Worm (Caenorhabditis elegans) whole organism, L1 larva: ENCODE results near the gene sma-3.
A peak's percentile ranks its signal among the peaks of the same experiment; 100 is the strongest.

Experiments
- C04F5.9 ChIP-seq: sonication (generic microtip); optimal IDR thresholded peaks from 2 replicates; lab custom pipeline; 2016; ENCODE audit warnings: missing genetic modification characterization, missing compliant biosample characterization
- C16A3.4 ChIP-seq: fragments of 150-350 bp; optimal IDR thresholded peaks from 2 replicates; lab custom pipeline; 2014; ENCODE audit warnings: missing biosample characterization, missing genetic modification characterization
- F16B12.6 ChIP-seq: fragments of 150-350 bp; optimal IDR thresholded peaks from 2 replicates; lab custom pipeline; 2014; ENCODE audit warnings: missing biosample characterization, missing genetic modification characterization
- Y116A8C.19 ChIP-seq: sonication (generic microtip); optimal IDR thresholded peaks from 2 replicates; lab custom pipeline; 2016; ENCODE audit warnings: missing compliant biosample characterization, missing genetic modification characterization, borderline replicate concordance
- ama-1 ChIP-seq: fragments of 150-350 bp; optimal IDR thresholded peaks from 2 replicates; lab custom pipeline; 2014
- ceh-82 ChIP-seq, 3 experiments: fragments of 150-350 bp in 1 of 3; sonication (generic microtip) in 2 of 3; optimal IDR thresholded peaks; 2 replicates each; lab custom pipeline; 2014 to 2017; ENCODE audit warnings: missing biosample characterization in 3 of 3, missing genetic modification characterization in 3 of 3
- ceh-90 ChIP-seq: sonication (generic microtip); optimal IDR thresholded peaks from 2 replicates; lab custom pipeline; 2016; ENCODE audit warnings: missing genetic modification characterization, missing compliant biosample characterization
- dpl-1 ChIP-seq, 3 experiments: fragments of 150-350 bp in 2 of 3; sonication (generic microtip) in 1 of 3; optimal IDR thresholded peaks; 2 replicates each; lab custom pipeline; 2014 to 2017; ENCODE audit warnings: missing biosample characterization in 3 of 3, missing genetic modification characterization in 3 of 3, missing genetic modification reagents in 3 of 3
- dsc-1 ChIP-seq: sonication (generic microtip); optimal IDR thresholded peaks from 2 replicates; lab custom pipeline; 2016; ENCODE audit warnings: mild to moderate bottlenecking, missing genetic modification characterization, missing compliant biosample characterization
- efl-1 ChIP-seq, 4 experiments: fragments of 150-350 bp; optimal IDR thresholded peaks in 3 of 4; peaks in 1 of 4; 1 replicate in 1 of 4; 2 replicates in 3 of 4; lab custom pipeline; 2014; ENCODE audit warnings: missing biosample characterization in 2 of 4, missing genetic modification characterization in 2 of 4, missing genetic modification reagents in 2 of 4
- egl-27 ChIP-seq, 2 experiments: fragments of 150-350 bp in 1 of 2; sonication (generic microtip); optimal IDR thresholded peaks; 3 replicates each; lab custom pipeline; 2017 to 2018; ENCODE audit warnings: missing biosample characterization in 2 of 2, missing genetic modification characterization in 2 of 2, missing genetic modification reagents in 2 of 2
- elt-3 ChIP-seq, 6 experiments: fragments of 150-350 bp in 1 of 6; sonication (generic microtip); optimal IDR thresholded peaks; 2 replicates each; lab custom pipeline; 2017 to 2018; ENCODE audit warnings: missing biosample characterization in 6 of 6, missing genetic modification characterization in 6 of 6, inconsistent platforms in 1 of 6
- fkh-4 ChIP-seq: sonication (generic microtip); optimal IDR thresholded peaks from 2 replicates; lab custom pipeline; 2016; ENCODE audit warnings: missing compliant biosample characterization, missing genetic modification characterization, borderline replicate concordance
- fos-1 ChIP-seq: fragments of 150-350 bp; optimal IDR thresholded peaks from 2 replicates; lab custom pipeline; 2014; ENCODE audit warnings: missing biosample characterization, missing genetic modification characterization
- hpl-2 ChIP-seq: fragments of 150-350 bp; optimal IDR thresholded peaks from 2 replicates; lab custom pipeline; 2014; ENCODE audit warnings: missing biosample characterization, missing genetic modification reagents, missing genetic modification characterization
- jun-1 ChIP-seq: fragments of 150-350 bp; optimal IDR thresholded peaks from 2 replicates; lab custom pipeline; 2014; ENCODE audit warnings: missing biosample characterization, missing genetic modification reagents, missing genetic modification characterization
- lin-13 ChIP-seq: fragments of 150-350 bp; optimal IDR thresholded peaks from 2 replicates; lab custom pipeline; 2014; ENCODE audit warnings: missing biosample characterization, missing genetic modification reagents, missing genetic modification characterization
- lin-14 ChIP-seq: fragments of 200-800 bp; sonication (Bioruptor generic); optimal IDR thresholded peaks from 2 replicates; lab custom pipeline; 2018; ENCODE audit warnings: mild to moderate bottlenecking, missing genetic modification characterization, moderate library complexity, missing compliant biosample characterization
- lin-15B ChIP-seq: fragments of 150-350 bp; sonication (generic microtip); optimal IDR thresholded peaks from 3 replicates; lab custom pipeline; 2014; ENCODE audit warnings: missing biosample characterization, missing genetic modification characterization
- lin-35 ChIP-seq, 2 experiments: fragments of 150-350 bp; optimal IDR thresholded peaks; 2 replicates each; lab custom pipeline; 2014; ENCODE audit warnings: missing biosample characterization in 2 of 2, missing genetic modification characterization in 2 of 2, missing genetic modification reagents in 2 of 2
- lsy-2 ChIP-seq, 2 experiments: fragments of 150-350 bp; optimal IDR thresholded peaks; 2 replicates each; lab custom pipeline; 2014; ENCODE audit warnings: missing biosample characterization in 2 of 2, missing genetic modification characterization in 2 of 2
- mdl-1 ChIP-seq, 2 experiments: fragments of 150-350 bp; optimal IDR thresholded peaks; 2 replicates each; lab custom pipeline; 2014 to 2017; ENCODE audit warnings: missing biosample characterization in 2 of 2, missing genetic modification characterization in 2 of 2, inconsistent platforms in 1 of 2
- mep-1 ChIP-seq: fragments of 150-350 bp; optimal IDR thresholded peaks from 2 replicates; lab custom pipeline; 2014; ENCODE audit warnings: missing biosample characterization, missing genetic modification characterization
- nhr-19 ChIP-seq: fragments of 200-800 bp; sonication (Bioruptor generic); conservative IDR thresholded peaks from 2 replicates; pipeline ENCODE4 v1.3.6; 2022; ENCODE audit warnings: missing genetic modification characterization, missing compliant biosample characterization
- nhr-20 ChIP-seq: sonication (generic microtip); optimal IDR thresholded peaks from 2 replicates; lab custom pipeline; 2016; ENCODE audit warnings: mild to moderate bottlenecking, missing genetic modification characterization, missing compliant biosample characterization
- nhr-28 ChIP-seq: fragments of 150-350 bp; optimal IDR thresholded peaks from 2 replicates; lab custom pipeline; 2014; ENCODE audit warnings: missing biosample characterization, missing genetic modification characterization
- nhr-47 ChIP-seq: sonication (generic microtip); optimal IDR thresholded peaks from 2 replicates; lab custom pipeline; 2016; ENCODE audit warnings: mild to moderate bottlenecking, missing genetic modification characterization, moderate library complexity, missing compliant biosample characterization
- nhr-71 ChIP-seq: sonication (generic microtip); optimal IDR thresholded peaks from 2 replicates; lab custom pipeline; 2016; ENCODE audit warnings: mild to moderate bottlenecking, missing genetic modification characterization, moderate library complexity, missing compliant biosample characterization
- nhr-76 ChIP-seq: sonication (generic microtip); optimal IDR thresholded peaks from 2 replicates; lab custom pipeline; 2017; ENCODE audit warnings: missing biosample characterization, missing genetic modification characterization
- nhr-77 ChIP-seq: fragments of 150-350 bp; optimal IDR thresholded peaks from 2 replicates; lab custom pipeline; 2014; ENCODE audit warnings: missing biosample characterization, missing genetic modification characterization
- nhr-84 ChIP-seq: sonication (generic microtip); optimal IDR thresholded peaks from 2 replicates; lab custom pipeline; 2017; ENCODE audit warnings: missing biosample characterization, missing genetic modification characterization
- nhr-90 ChIP-seq: sonication (generic microtip); optimal IDR thresholded peaks from 2 replicates; lab custom pipeline; 2016; ENCODE audit warnings: mild to moderate bottlenecking, missing genetic modification characterization, missing compliant biosample characterization; ENCODE audit not compliant: poor library complexity
- pax-3 ChIP-seq: fragments of 200-800 bp; sonication (Bioruptor generic); optimal IDR thresholded peaks from 2 replicates; lab custom pipeline; 2018; ENCODE audit warnings: mild to moderate bottlenecking, missing genetic modification characterization, moderate library complexity, missing compliant biosample characterization
- pqm-1 ChIP-seq: sonication (generic microtip); optimal IDR thresholded peaks from 3 replicates; lab custom pipeline; 2017; ENCODE audit warnings: missing biosample characterization, missing genetic modification characterization
- rnt-1 ChIP-seq: sonication (generic microtip); optimal IDR thresholded peaks from 2 replicates; lab custom pipeline; 2016; ENCODE audit warnings: mild to moderate bottlenecking, missing genetic modification characterization, moderate library complexity, missing compliant biosample characterization
- snu-23 ChIP-seq: sonication (generic microtip); optimal IDR thresholded peaks from 2 replicates; lab custom pipeline; 2016; ENCODE audit warnings: missing genetic modification characterization, missing compliant biosample characterization
- sup-37 ChIP-seq: fragments of 200-800 bp; sonication (Bioruptor generic); optimal IDR thresholded peaks from 2 replicates; lab custom pipeline; 2018; ENCODE audit warnings: mild to moderate bottlenecking, missing genetic modification characterization, missing compliant biosample characterization
- swsn-7 ChIP-seq: sonication (generic microtip); optimal IDR thresholded peaks from 2 replicates; lab custom pipeline; 2016; ENCODE audit warnings: missing genetic modification characterization, missing compliant biosample characterization
- unc-86 ChIP-seq: sonication (generic microtip); optimal IDR thresholded peaks from 2 replicates; lab custom pipeline; 2016; ENCODE audit warnings: missing genetic modification characterization, missing compliant biosample characterization
- unc-98 ChIP-seq: fragments of 200-800 bp; sonication (Bioruptor generic); IDR thresholded peaks from 2 replicates; pipeline ENCODE4 v1.3.6; 2022; ENCODE audit warnings: missing genetic modification characterization, missing compliant biosample characterization
- xbp-1 ChIP-seq: sonication (generic microtip); optimal IDR thresholded peaks from 2 replicates; lab custom pipeline; 2016; ENCODE audit warnings: missing genetic modification characterization, missing compliant biosample characterization
- zag-1 ChIP-seq: fragments of 150-350 bp; optimal IDR thresholded peaks from 2 replicates; lab custom pipeline; 2014; ENCODE audit warnings: missing biosample characterization, missing genetic modification characterization
- zip-4 ChIP-seq: fragments of 200-800 bp; sonication (Bioruptor generic); optimal IDR thresholded peaks from 2 replicates; lab custom pipeline; 2018; ENCODE audit warnings: mild to moderate bottlenecking, missing genetic modification characterization, moderate library complexity, missing compliant biosample characterization
- ztf-11 ChIP-seq, 2 experiments: sonication (generic microtip); optimal IDR thresholded peaks; 2 replicates each; lab custom pipeline; 2016 to 2017; ENCODE audit warnings: missing genetic modification characterization in 2 of 2, missing biosample characterization in 1 of 2, missing compliant biosample characterization in 1 of 2
- ztf-4 ChIP-seq: fragments of 150-350 bp; optimal IDR thresholded peaks from 2 replicates; lab custom pipeline; 2014; ENCODE audit warnings: missing biosample characterization, missing genetic modification characterization

Gene sma-3

DNA sequence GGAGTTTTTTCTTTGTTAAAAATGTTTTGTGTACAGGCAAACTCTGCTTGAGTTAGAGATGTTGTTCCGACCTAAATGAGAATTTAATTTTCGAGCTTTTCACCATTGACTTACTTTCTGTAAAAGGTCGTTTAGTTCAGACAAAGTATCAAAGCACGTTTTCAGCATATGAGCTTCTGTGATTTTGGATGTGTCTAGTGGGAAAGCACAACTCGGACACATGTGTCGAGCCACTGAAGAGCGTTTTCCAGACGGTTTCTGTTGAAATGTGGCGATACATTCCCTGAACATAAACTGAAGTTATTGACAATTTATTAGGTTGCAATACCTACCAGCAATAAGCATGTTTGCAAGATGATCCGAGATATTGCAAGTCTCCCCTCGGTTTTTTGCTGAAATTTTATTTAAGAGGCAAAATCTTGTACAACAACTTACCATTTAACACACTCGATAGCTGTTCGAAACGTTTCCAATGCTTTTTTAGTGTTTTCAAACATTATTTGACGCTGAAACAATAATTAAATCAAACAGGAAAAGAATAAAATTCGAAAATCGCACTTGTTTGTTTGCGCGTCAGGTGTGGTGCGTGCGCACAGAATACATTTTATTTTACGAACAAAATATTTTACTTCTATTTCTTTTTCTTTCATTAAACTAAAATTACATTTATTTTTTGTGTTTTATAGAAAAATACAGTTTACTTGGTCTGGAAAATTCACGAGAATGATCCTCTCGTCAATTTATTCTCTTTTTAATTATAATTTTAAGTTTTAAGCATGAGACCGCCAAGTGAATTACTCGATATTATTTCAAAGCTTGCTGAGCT, 25.4 kb upstream of the sma-3 start, which contains the start of the genes brd-1 and K04C2.2 (continued):
- no peak for TF ChIP-seq ama-1
- TF ChIP-seq F16B12.6 (tag; lab: Kevin White, UChicago): peak; percentile 79
- no peak for TF ChIP-seq nhr-90 (tag; lab: Kevin White, UChicago)
- TF ChIP-seq zip-4 (GFP tag; lab: Kevin White, UChicago): no peak
- TF ChIP-seq sup-37: no peak
- peak; percentile 41 for TF ChIP-seq snu-23 (GFP tag; lab: Kevin White, UChicago)
- no peak for TF ChIP-seq lin-13 (GFP tag; lab: Kevin White, UChicago)
- TF ChIP-seq lin-14: no peak
- TF ChIP-seq nhr-19 (GFP tag; lab: Robert Waterston, UW): no peak
- TF ChIP-seq lsy-2 (tag; optimal IDR thresholded peaks at IDR 0.05; lab: Kevin White, UChicago): peak in 1 of 2 experiments; percentile 63

DNA sequence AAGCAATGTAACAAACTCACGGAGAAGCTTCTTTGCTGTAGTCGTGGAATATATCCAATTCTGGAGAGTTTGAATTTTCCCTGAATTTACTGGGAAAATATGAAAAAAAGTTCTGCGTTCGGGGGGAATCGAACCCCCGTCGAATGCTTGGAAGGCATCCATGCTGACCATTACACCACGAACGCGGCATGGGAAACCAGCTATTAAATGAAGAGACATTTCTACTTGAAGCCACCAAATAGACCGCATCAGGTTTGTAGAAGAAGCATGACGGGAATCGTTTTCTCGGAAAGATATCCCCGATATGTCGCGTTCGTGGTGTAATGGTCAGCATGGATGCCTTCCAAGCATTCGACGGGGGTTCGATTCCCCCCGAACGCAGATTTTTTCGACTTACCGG, 24.7 kb upstream of the sma-3 start:
- TF ChIP-seq elt-3 (tag; optimal IDR thresholded peaks at IDR 0.05; lab: Kevin White, UChicago): peak in 1 of 6 experiments; percentile 13
- no peak for TF ChIP-seq nhr-28 (tag; lab: Kevin White, UChicago)
- peak; percentile 11 to 62 for TF ChIP-seq lin-35 (GFP tag; optimal IDR thresholded peaks at IDR 0.05; lab: Kevin White, UChicago)
- peak; percentile 34 for TF ChIP-seq nhr-71 (tag; lab: Kevin White, UChicago)
- peak; percentile 4 for TF ChIP-seq nhr-20
- peak; percentile 16 for TF ChIP-seq F16B12.6 (tag; lab: Kevin White, UChicago)
- TF ChIP-seq C16A3.4 (tag; lab: Kevin White, UChicago): peak; percentile 22
- TF ChIP-seq rnt-1 (tag; lab: Kevin White, UChicago): peak; percentile 16
- TF ChIP-seq snu-23 (GFP tag; lab: Kevin White, UChicago): peak; percentile 31
- TF ChIP-seq lsy-2 (tag; optimal IDR thresholded peaks at IDR 0.05; lab: Kevin White, UChicago): peak in 1 of 2 experiments; percentile 46
- no peak for TF ChIP-seq ceh-90 (tag; lab: Kevin White, UChicago)
- TF ChIP-seq nhr-19 (GFP tag; lab: Robert Waterston, UW): peak; percentile 38
- TF ChIP-seq swsn-7: no peak
- TF ChIP-seq dpl-1 (GFP tag; optimal IDR thresholded peaks at IDR 0.05; lab: Kevin White, UChicago): peak in 1 of 3 experiments; percentile 13
- peak in 1 of 2 experiments; percentile 32 for TF ChIP-seq efl-1 (optimal IDR thresholded peaks at IDR 0.05; lab: Kevin White, UChicago)
- TF ChIP-seq efl-1 (GFP tag; optimal IDR thresholded peaks at IDR 0.05 in 1 of 2; lab: Kevin White, UChicago): peak in 1 of 2 experiments; percentile 8
- TF ChIP-seq ztf-11 (tag; optimal IDR thresholded peaks at IDR 0.05; lab: Kevin White, UChicago): no peak
- peak; percentile 22 for TF ChIP-seq nhr-47 (tag; lab: Kevin White, UChicago)
- peak; percentile 13 for TF ChIP-seq mep-1 (tag; lab: Kevin White, UChicago)
- TF ChIP-seq mdl-1 (tag; optimal IDR thresholded peaks at IDR 0.05; lab: Kevin White, UChicago): peak in 1 of 2 experiments; percentile 22
- TF ChIP-seq hpl-2 (GFP tag; lab: Kevin White, UChicago): no peak

DNA sequence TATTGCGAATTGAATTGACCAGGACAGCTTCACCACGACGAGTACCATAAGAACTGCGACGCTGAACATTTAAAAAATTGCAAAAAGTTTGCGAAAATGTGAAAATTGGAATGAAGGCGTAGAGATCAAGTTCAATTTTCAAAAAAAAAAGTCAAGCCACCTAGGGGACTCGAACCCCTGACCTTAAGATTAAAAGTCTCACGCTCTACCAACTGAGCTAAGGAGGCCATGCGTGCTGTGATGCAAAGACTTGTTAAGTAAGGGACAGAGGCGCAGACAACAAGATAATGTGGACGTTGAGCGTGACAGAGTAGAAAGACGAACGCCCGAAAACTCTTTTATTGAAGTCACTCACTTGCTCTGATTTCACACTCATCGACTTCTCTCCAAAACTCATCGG, 23.8 kb upstream of the sma-3 start:
- TF ChIP-seq nhr-20 (peak; percentile 62), C04F5.9 (tag; lab: Kevin White, UChicago) (peak; percentile 45), Y116A8C.19 (tag; lab: Kevin White, UChicago) (no peak), unc-98 (GFP tag; lab: Robert Waterston, UW) (peak; percentile 36; the same call in 1 of the 2 replicates), ztf-4 (tag; lab: Kevin White, UChicago) (peak; percentile 38), lin-35 (GFP tag; optimal IDR thresholded peaks at IDR 0.05; lab: Kevin White, UChicago) (peak; percentile 58 to 80), nhr-84 (no peak), jun-1 (tag; lab: Kevin White, UChicago) (peak; percentile 21), fos-1 (peak; percentile 55), zag-1 (no peak), dsc-1 (tag; lab: Kevin White, UChicago) (peak; percentile 63), lin-15B (tag; lab: Kevin White, UChicago) (peak; percentile 5), nhr-76 (tag; lab: Kevin White, UChicago) (no peak), F16B12.6 (tag; lab: Kevin White, UChicago) (peak; percentile 59), egl-27 (tag; optimal IDR thresholded peaks at IDR 0.05; lab: Kevin White, UChicago) (peak in 1 of 2 experiments; percentile 5), ceh-82 (tag; optimal IDR thresholded peaks at IDR 0.05; lab: Kevin White, UChicago) (peak; percentile 53 to 65 (median 59)), nhr-77 (tag; lab: Kevin White, UChicago) (peak; percentile 36), fkh-4 (tag; lab: Kevin White, UChicago) (no peak), unc-86 (tag; lab: Kevin White, UChicago) (peak; percentile 29), swsn-7 (peak; percentile 70), xbp-1 (peak; percentile 56), pax-3 (tag; lab: Kevin White, UChicago) (no peak), mep-1 (tag; lab: Kevin White, UChicago) (peak; percentile 74), pqm-1 (no peak), elt-3 (tag; optimal IDR thresholded peaks at IDR 0.05; lab: Kevin White, UChicago) (peak in 1 of 6 experiments; percentile 31)
